Worm (Caenorhabditis elegans): Measurements from ENCODE around the gene srb-3.
"Not testable (repeated sequence)": the region's sequence is repeated elsewhere in the genome, so short reads cannot be mapped to it uniquely, and the experiment has no call there.

- not testable (repeated sequence) for TF ChIP-seq ztf-11 (tag; optimal IDR thresholded peaks at IDR 0.05); unc-62 (GFP tag; optimal IDR thresholded peaks at IDR 0.05); lin-39 (tag; optimal IDR thresholded peaks at IDR 0.05); alr-1 (tag; optimal IDR thresholded peaks at IDR 0.05); zag-1 (tag; optimal IDR thresholded peaks at IDR 0.05); lin-13 (GFP tag; optimal IDR thresholded peaks at IDR 0.05); ceh-82 (tag; optimal IDR thresholded peaks at IDR 0.05); F13H6.1 (tag; optimal IDR thresholded peaks at IDR 0.05); skn-1 (tag; optimal IDR thresholded peaks at IDR 0.05); egl-27 (tag; optimal IDR thresholded peaks at IDR 0.05); lin-11 (tag; optimal IDR thresholded peaks at IDR 0.05); nhr-11 (tag; optimal IDR thresholded peaks at IDR 0.05); unc-39 (tag; optimal IDR thresholded peaks at IDR 0.05)
- peak; percentile 90 for TF ChIP-seq snpc-4 (tag; optimal IDR thresholded peaks at IDR 0.05)
These were observed 33.6 kb upstream of the srb-3 start for ce11 chrII:5200205-5200604.

All from whole organism, L2 larva.